Fruit fly (Drosophila melanogaster) whole organism, embryonic: Measurements from ENCODE around the gene CG15536.
A peak's percentile ranks its signal among the peaks of the same experiment; 100 is the strongest.

ENCODE experiments used
- Aef1 ChIP-seq: fragments of 200-800 bp; sonication (Bioruptor generic); IDR thresholded peaks from 3 replicates; pipeline ENCODE4 v1.3.6; 2022; ENCODE audit warnings: missing biosample characterization, missing genetic modification characterization
- Atf3 ChIP-seq: fragments of 200-800 bp; sonication (Bioruptor generic); optimal IDR thresholded peaks from 3 replicates; lab custom pipeline; 2016; ENCODE audit warnings: missing biosample characterization, missing genetic modification characterization
- CG10147 ChIP-seq: fragments of 200-800 bp; sonication (Bioruptor generic); optimal IDR thresholded peaks from 2 replicates; lab custom pipeline; 2019; ENCODE audit warnings: missing biosample characterization, mild to moderate bottlenecking, missing genetic modification characterization, moderate library complexity
- CG10209 ChIP-seq: fragments of 200-800 bp; sonication (Bioruptor generic); optimal IDR thresholded peaks from 3 replicates; lab custom pipeline; 2017; ENCODE audit warnings: missing biosample characterization, mild to moderate bottlenecking, missing genetic modification characterization, missing genetic modification reagents
- CG10959 ChIP-seq: fragments of 200-800 bp; sonication (Bioruptor generic); IDR thresholded peaks from 2 replicates; pipeline ENCODE4 v1.3.6; 2022; ENCODE audit warnings: missing biosample characterization, missing genetic modification characterization
- CG12071 ChIP-seq: fragments of 200-800 bp; sonication (Bioruptor generic); optimal IDR thresholded peaks from 3 replicates; lab custom pipeline; 2018; ENCODE audit warnings: missing biosample characterization, mild to moderate bottlenecking, missing genetic modification characterization
- CG14441 ChIP-seq: fragments of 200-800 bp; sonication (Bioruptor generic); IDR thresholded peaks from 2 replicates; pipeline ENCODE4 v1.3.6; 2022; ENCODE audit warnings: missing biosample characterization, missing genetic modification characterization
- CG1603 ChIP-seq: fragments of 200-800 bp; sonication (Bioruptor generic); optimal IDR thresholded peaks from 2 replicates; lab custom pipeline; 2019; ENCODE audit warnings: missing biosample characterization, mild to moderate bottlenecking, missing genetic modification characterization, moderate library complexity
- CG17359 ChIP-seq: fragments of 200-800 bp; sonication (Bioruptor generic); optimal IDR thresholded peaks from 3 replicates; lab custom pipeline; 2018; ENCODE audit warnings: missing biosample characterization, mild to moderate bottlenecking, missing genetic modification characterization, moderate library complexity
- CG17829 ChIP-seq: fragments of 200-800 bp; optimal IDR thresholded peaks from 2 replicates; lab custom pipeline; 2019; ENCODE audit warnings: missing biosample characterization, mild to moderate bottlenecking, missing genetic modification characterization, moderate library complexity
- CG2120 ChIP-seq: fragments of 200-800 bp; sonication (Bioruptor generic); optimal IDR thresholded peaks from 3 replicates; lab custom pipeline; 2016; ENCODE audit warnings: missing biosample characterization, missing genetic modification characterization
- CG2129 ChIP-seq: fragments of 200-800 bp; sonication (Bioruptor generic); IDR thresholded peaks from 2 replicates; pipeline ENCODE4 v1.3.6; 2022; ENCODE audit warnings: missing biosample characterization, missing genetic modification characterization; ENCODE audit not compliant: partially characterized antibody
- CG2202 ChIP-seq: fragments of 200-800 bp; sonication (Bioruptor generic); optimal IDR thresholded peaks from 2 replicates; lab custom pipeline; 2018; ENCODE audit warnings: missing biosample characterization, mild to moderate bottlenecking, missing genetic modification characterization
- CG3065 ChIP-seq: fragments of 200-800 bp; sonication (Bioruptor generic); optimal IDR thresholded peaks from 2 replicates; lab custom pipeline; 2016; ENCODE audit warnings: missing biosample characterization, missing genetic modification characterization
- CG4617 ChIP-seq: fragments of 200-800 bp; sonication (Bioruptor generic); optimal IDR thresholded peaks from 3 replicates; lab custom pipeline; 2016; ENCODE audit warnings: missing biosample characterization, missing genetic modification characterization, borderline replicate concordance
- CG6654 ChIP-seq: fragments of 200-800 bp; sonication (Bioruptor generic); optimal IDR thresholded peaks from 2 replicates; lab custom pipeline; 2017; ENCODE audit warnings: missing biosample characterization, mild to moderate bottlenecking, missing genetic modification characterization
- CG6765 ChIP-seq: fragments of 200-800 bp; sonication (Bioruptor generic); optimal IDR thresholded peaks from 3 replicates; lab custom pipeline; 2017; ENCODE audit warnings: missing biosample characterization, mild to moderate bottlenecking, missing genetic modification characterization
- CG6854 ChIP-seq: fragments of 200-800 bp; sonication (Bioruptor generic); optimal IDR thresholded peaks from 3 replicates; lab custom pipeline; 2017; ENCODE audit warnings: missing biosample characterization, mild to moderate bottlenecking, missing genetic modification characterization
- CG8944 ChIP-seq: fragments of 200-800 bp; sonication (Bioruptor generic); optimal IDR thresholded peaks from 3 replicates; lab custom pipeline; 2016; ENCODE audit warnings: missing biosample characterization, missing genetic modification characterization
- CG9797 ChIP-seq: fragments of 200-800 bp; sonication (Bioruptor generic); optimal IDR thresholded peaks from 3 replicates; lab custom pipeline; 2018; ENCODE audit warnings: missing biosample characterization, mild to moderate bottlenecking, missing genetic modification characterization
- CG9876 ChIP-seq: fragments of 200-800 bp; sonication (Bioruptor generic); optimal IDR thresholded peaks from 2 replicates; lab custom pipeline; 2016; ENCODE audit warnings: missing biosample characterization, missing genetic modification characterization
- CG9932 ChIP-seq: fragments of 200-800 bp; sonication (Bioruptor generic); IDR thresholded peaks from 2 replicates; pipeline ENCODE4 v1.3.6; 2022; ENCODE audit warnings: missing biosample characterization, missing genetic modification characterization
- D ChIP-seq, 2 experiments: fragments of 200-800 bp in 1 of 2; fragments of >200 bp in 1 of 2; sonication (Bioruptor generic) in 1 of 2; optimal IDR thresholded peaks; 2 replicates in 1 of 2; 3 replicates in 1 of 2; lab custom pipeline; 2017; ENCODE audit warnings: mild to moderate bottlenecking in 1 of 2, missing biosample characterization in 1 of 2, missing genetic modification characterization in 1 of 2, missing genetic modification reagents in 1 of 2
- Dfd ChIP-seq, 2 experiments: fragments of >200 bp; optimal IDR thresholded peaks; 2 replicates each; lab custom pipeline; 2017; ENCODE audit warnings: missing biosample characterization in 2 of 2, missing genetic modification characterization in 2 of 2
- E2f2 ChIP-seq: fragments of 200-800 bp; sonication (Bioruptor generic); IDR thresholded peaks from 2 replicates; pipeline ENCODE4 v1.3.6; 2022; ENCODE audit warnings: missing biosample characterization, missing genetic modification characterization
- ERR ChIP-seq: fragments of 200-800 bp; sonication (Bioruptor generic); optimal IDR thresholded peaks from 2 replicates; lab custom pipeline; 2016; ENCODE audit warnings: missing biosample characterization, missing genetic modification characterization
- Hey ChIP-seq: fragments of 200-800 bp; sonication (Bioruptor generic); optimal IDR thresholded peaks from 3 replicates; lab custom pipeline; 2018; ENCODE audit warnings: missing biosample characterization, mild to moderate bottlenecking, missing genetic modification characterization
- Hr78 ChIP-seq, 2 experiments: fragments of 200-800 bp in 1 of 2; fragments of >200 bp in 1 of 2; sonication (Bioruptor generic) in 1 of 2; optimal IDR thresholded peaks; 2 replicates each; lab custom pipeline; 2017 to 2019; ENCODE audit warnings: missing biosample characterization in 2 of 2, missing genetic modification characterization in 2 of 2, mild to moderate bottlenecking in 1 of 2, moderate library complexity in 1 of 2
- Lim3 ChIP-seq: fragments of 200-800 bp; sonication (Bioruptor generic); IDR thresholded peaks from 2 replicates; pipeline ENCODE4 v1.3.6; 2022; ENCODE audit warnings: missing biosample characterization, missing genetic modification characterization
- Meics ChIP-seq: fragments of 200-800 bp; sonication (Bioruptor generic); optimal IDR thresholded peaks from 2 replicates; lab custom pipeline; 2017; ENCODE audit warnings: missing biosample characterization, mild to moderate bottlenecking, missing genetic modification characterization
- NC2α ChIP-seq: fragments of 200-800 bp; sonication (Bioruptor generic); optimal IDR thresholded peaks from 2 replicates; lab custom pipeline; 2016; ENCODE audit warnings: missing biosample characterization, missing genetic modification characterization
- NC2β ChIP-seq: fragments of 200-800 bp; sonication (Bioruptor generic); optimal IDR thresholded peaks from 2 replicates; lab custom pipeline; 2016; ENCODE audit warnings: missing biosample characterization, missing genetic modification characterization
- Optix ChIP-seq: fragments of 200-800 bp; sonication (Bioruptor generic); IDR thresholded peaks from 3 replicates; pipeline ENCODE4 v1.3.6; 2022; ENCODE audit warnings: missing biosample characterization, missing genetic modification characterization
- Trl ChIP-seq, 3 experiments: fragments of >200 bp in 2 of 3; fragments of 200-800 bp in 1 of 3; sonication (Bioruptor generic) in 1 of 3; optimal IDR thresholded peaks; 2 replicates in 1 of 3; 3 replicates in 2 of 3; lab custom pipeline; 2016 to 2017; ENCODE audit warnings: missing biosample characterization in 1 of 3, missing genetic modification characterization in 1 of 3
- ara ChIP-seq: fragments of 200-800 bp; sonication (Bioruptor generic); IDR thresholded peaks from 2 replicates; pipeline ENCODE4 v1.3.6; 2022; ENCODE audit warnings: missing biosample characterization, missing genetic modification characterization
- bcd ChIP-seq: fragments of 200-800 bp; sonication (Bioruptor generic); optimal IDR thresholded peaks from 2 replicates; lab custom pipeline; 2017; ENCODE audit warnings: missing biosample characterization, mild to moderate bottlenecking, missing genetic modification characterization
- dmrt99B ChIP-seq: fragments of 200-800 bp; sonication (Bioruptor generic); optimal IDR thresholded peaks from 2 replicates; lab custom pipeline; 2018; ENCODE audit warnings: missing biosample characterization, mild to moderate bottlenecking, missing genetic modification characterization, moderate library complexity
- dpn ChIP-seq, 2 experiments: fragments of 200-800 bp; sonication (Bioruptor generic); optimal IDR thresholded peaks; 3 replicates each; lab custom pipeline; 2016; ENCODE audit warnings: missing biosample characterization in 2 of 2, missing genetic modification characterization in 2 of 2
- exex ChIP-seq: fragments of 200-800 bp; sonication (Bioruptor generic); optimal IDR thresholded peaks from 4 replicates; lab custom pipeline; 2018; ENCODE audit warnings: missing biosample characterization, mild to moderate bottlenecking, missing genetic modification characterization, moderate library complexity
- gce ChIP-seq: fragments of 200-800 bp; sonication (Bioruptor generic); IDR thresholded peaks from 3 replicates; pipeline ENCODE4 v1.3.6; 2022; ENCODE audit warnings: missing biosample characterization, missing genetic modification characterization
- grau ChIP-seq: fragments of 200-800 bp; optimal IDR thresholded peaks from 3 replicates; lab custom pipeline; 2019; ENCODE audit warnings: missing biosample characterization, mild to moderate bottlenecking, missing genetic modification characterization, moderate library complexity
- h ChIP-seq: fragments of >200 bp; optimal IDR thresholded peaks from 2 replicates; lab custom pipeline; 2017
- org-1 ChIP-seq: fragments of 200-800 bp; sonication (Bioruptor generic); optimal IDR thresholded peaks from 2 replicates; lab custom pipeline; 2017; ENCODE audit warnings: missing biosample characterization, missing genetic modification characterization
- ranshi ChIP-seq: fragments of 200-800 bp; sonication (Bioruptor generic); IDR thresholded peaks from 2 replicates; pipeline ENCODE4 v1.3.6; 2022; ENCODE audit warnings: missing biosample characterization, missing genetic modification characterization
- slbo ChIP-seq: fragments of 200-800 bp; sonication (Bioruptor generic); IDR thresholded peaks from 2 replicates; pipeline ENCODE4 v1.3.6; 2022; ENCODE audit warnings: missing biosample characterization, missing genetic modification characterization
- so ChIP-seq: fragments of 200-800 bp; sonication (Bioruptor generic); IDR thresholded peaks from 3 replicates; pipeline ENCODE4 v1.3.6; 2022; ENCODE audit warnings: missing biosample characterization, missing genetic modification characterization
- sqz ChIP-seq: fragments of 200-800 bp; sonication (Bioruptor generic); optimal IDR thresholded peaks from 3 replicates; lab custom pipeline; 2018; ENCODE audit warnings: missing biosample characterization, mild to moderate bottlenecking, missing genetic modification characterization
- tio ChIP-seq: fragments of 200-800 bp; sonication (Bioruptor generic); optimal IDR thresholded peaks from 2 replicates; lab custom pipeline; 2017; ENCODE audit warnings: missing biosample characterization, missing genetic modification characterization, inconsistent platforms
- twi ChIP-seq: fragments of 200-800 bp; optimal IDR thresholded peaks from 2 replicates; lab custom pipeline; 2019; ENCODE audit warnings: missing biosample characterization, mild to moderate bottlenecking, missing genetic modification characterization, moderate library complexity
- wor ChIP-seq: fragments of 200-800 bp; sonication (Bioruptor generic); IDR thresholded peaks from 2 replicates; pipeline ENCODE4 v1.3.6; 2022; ENCODE audit warnings: missing biosample characterization, missing genetic modification characterization
- zen ChIP-seq: fragments of 200-800 bp; sonication (Bioruptor generic); optimal IDR thresholded peaks from 3 replicates; lab custom pipeline; 2018; ENCODE audit warnings: missing biosample characterization, mild to moderate bottlenecking, missing genetic modification characterization, moderate library complexity

The CG15536 gene

DNA sequence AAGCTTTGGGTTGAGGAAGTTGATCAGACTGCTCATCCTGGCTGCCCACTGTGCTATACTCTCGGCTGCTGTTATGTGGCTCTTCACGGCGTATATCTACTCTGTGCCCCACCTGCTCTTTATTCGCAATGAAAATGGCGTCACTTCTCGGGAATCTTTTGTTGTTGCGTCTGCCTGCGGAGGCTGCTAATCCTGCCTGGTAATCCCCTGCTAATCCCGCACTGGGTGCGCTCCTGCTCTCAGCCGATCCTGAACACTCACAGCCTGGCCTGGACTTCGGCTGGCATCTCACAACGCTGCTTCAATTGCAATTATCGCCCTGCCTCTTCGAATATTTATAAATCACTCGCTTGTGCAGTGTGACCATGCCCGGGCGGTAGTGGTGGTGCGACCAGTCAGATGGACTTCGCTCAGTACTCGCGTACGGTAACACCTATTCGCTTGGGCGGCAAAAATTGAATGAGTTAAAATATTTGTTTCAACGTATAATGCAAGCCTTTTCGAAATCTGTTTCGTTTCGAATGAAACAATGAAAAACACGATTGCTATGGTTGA, 2.9 kb upstream of the CG15536 start, which contains the start of gene CG2218 (continued):
- no peak for TF ChIP-seq Optix
- no peak for TF ChIP-seq tio (GFP tag; lab: Kevin White, UChicago)
- no peak for TF ChIP-seq Aef1 (GFP tag; lab: Robert Waterston, UW)
- peak; percentile 19 for TF ChIP-seq CG2120 (GFP tag; lab: Kevin White, UChicago)
- peak; percentile 99 for TF ChIP-seq E2f2 (GFP tag; lab: Robert Waterston, UW)
- TF ChIP-seq Dfd (GFP tag; optimal IDR thresholded peaks at IDR 0.05; lab: Kevin White, UChicago) = no peak
- TF ChIP-seq dmrt99B (tag; lab: Kevin White, UChicago) = no peak
- no peak for TF ChIP-seq slbo (GFP tag; lab: Robert Waterston, UW)
- no peak for TF ChIP-seq CG10209
- no peak for TF ChIP-seq ERR (GFP tag; lab: Kevin White, UChicago)
- TF ChIP-seq CG10147 (GFP tag; lab: Kevin White, UChicago) = no peak
- peak; percentile 87 for TF ChIP-seq CG4617 (GFP tag; lab: Kevin White, UChicago)
- TF ChIP-seq CG6854 = no peak
- TF ChIP-seq ranshi (GFP tag; lab: Robert Waterston, UW) = no peak
- no peak for TF ChIP-seq CG2202 (tag; lab: Kevin White, UChicago)
- TF ChIP-seq NC2α (GFP tag; lab: Kevin White, UChicago) = peak; percentile 1
- peak; percentile 52 for TF ChIP-seq zen (tag; lab: Kevin White, UChicago)
- no peak for TF ChIP-seq CG2129 (GFP tag; lab: Robert Waterston, UW)
- TF ChIP-seq twi (tag; lab: Kevin White, UChicago) = no peak
- no peak for TF ChIP-seq NC2β (GFP tag; lab: Kevin White, UChicago)
- TF ChIP-seq Lim3 (GFP tag; lab: Robert Waterston, UW) = no peak
- peak; percentile 99 for TF ChIP-seq CG9797
- TF ChIP-seq CG12071 (GFP tag; lab: Kevin White, UChicago) = no peak
- TF ChIP-seq Atf3 (GFP tag; lab: Kevin White, UChicago) = no peak
- no peak for TF ChIP-seq Meics (GFP tag; lab: Kevin White, UChicago)
- no peak for TF ChIP-seq CG9932 (GFP tag; lab: Robert Waterston, UW)
- TF ChIP-seq sqz (GFP tag; lab: Kevin White, UChicago) = no peak
- TF ChIP-seq CG1603 (tag; lab: Kevin White, UChicago) = no peak
- no peak for TF ChIP-seq h (lab: Kevin White, UChicago)
- TF ChIP-seq CG14441 = no peak
- no peak for TF ChIP-seq Trl (optimal IDR thresholded peaks at IDR 0.05; lab: Kevin White, UChicago)
- no peak for TF ChIP-seq Trl (GFP tag; optimal IDR thresholded peaks at IDR 0.05; lab: Kevin White, UChicago)
- no peak for TF ChIP-seq org-1 (GFP tag; lab: Kevin White, UChicago)
- no peak for TF ChIP-seq dpn (GFP tag; optimal IDR thresholded peaks at IDR 0.05; lab: Kevin White, UChicago)
- no peak for TF ChIP-seq CG10959
- no peak for TF ChIP-seq gce (GFP tag; lab: Robert Waterston, UW)
- no peak for TF ChIP-seq CG6765 (GFP tag; lab: Kevin White, UChicago)
- TF ChIP-seq Hey (tag; lab: Kevin White, UChicago) = no peak
- TF ChIP-seq CG9876 (GFP tag; lab: Kevin White, UChicago) = no peak
- TF ChIP-seq grau (tag; lab: Kevin White, UChicago) = no peak
- TF ChIP-seq CG8944 (GFP tag; lab: Kevin White, UChicago) = no peak
- no peak for TF ChIP-seq CG17359 (tag; lab: Kevin White, UChicago)
- no peak for TF ChIP-seq wor
- no peak for TF ChIP-seq CG6654 (GFP tag; lab: Kevin White, UChicago)
- TF ChIP-seq CG3065 (GFP tag; lab: Kevin White, UChicago) = no peak
- no peak for TF ChIP-seq CG17829 (tag; lab: Kevin White, UChicago)
- no peak for TF ChIP-seq bcd (GFP tag; lab: Kevin White, UChicago)
- no peak for TF ChIP-seq so (GFP tag; lab: Robert Waterston, UW)
- no peak for TF ChIP-seq Hr78 (GFP tag; optimal IDR thresholded peaks at IDR 0.05; lab: Kevin White, UChicago)
- TF ChIP-seq ara (GFP tag; lab: Robert Waterston, UW) = no peak
- no peak for TF ChIP-seq exex (tag; lab: Kevin White, UChicago)
- TF ChIP-seq D (optimal IDR thresholded peaks at IDR 0.05; lab: Kevin White, UChicago) = peak; percentile 10
- no peak for TF ChIP-seq D (GFP tag; optimal IDR thresholded peaks at IDR 0.05; lab: Kevin White, UChicago)
